Worm (Caenorhabditis elegans): ENCODE data around the gene Y49F6B.6.
A peak's percentile ranks its signal among the peaks of the same experiment; 100 is the strongest.

The Y49F6B.6 gene

ce11 chrII:3502520-3503323 is 29.8 kb downstream of the Y49F6B.6 start, which contains the start of the genes col-71 and Y49F6B.2 (continued):
- TF ChIP-seq nhr-20 (tag; optimal IDR thresholded peaks at IDR 0.05) (peak; percentile 76), pag-3 (tag; optimal IDR thresholded peaks at IDR 0.05; ENCODE audit: borderline replicate concordance, insufficient read depth) (no peak), efl-1 (optimal IDR thresholded peaks at IDR 0.05) (peak; percentile 78 to 79), efl-1 (GFP tag; optimal IDR thresholded peaks at IDR 0.05 in 1 of 2) (peak; percentile 80 to 97), aha-1 (tag; optimal IDR thresholded peaks at IDR 0.05) (no peak), pax-3 (tag; optimal IDR thresholded peaks at IDR 0.05) (peak; percentile 81), nhr-11 (tag; optimal IDR thresholded peaks at IDR 0.05) (peak; percentile 22), nhr-76 (tag; optimal IDR thresholded peaks at IDR 0.05) (no peak), Y116A8C.19 (tag; optimal IDR thresholded peaks at IDR 0.05; ENCODE audit: borderline replicate concordance) (peak; percentile 32), mdl-1 (tag; optimal IDR thresholded peaks at IDR 0.05) (peak in 1 of 2 experiments; percentile 53), ces-1 (GFP tag; optimal IDR thresholded peaks at IDR 0.05) (peak; percentile 85), xbp-1 (tag; optimal IDR thresholded peaks at IDR 0.05) (peak; percentile 87), efl-3 (GFP tag; optimal IDR thresholded peaks at IDR 0.05) (no peak), nhr-90 (tag; optimal IDR thresholded peaks at IDR 0.05; ENCODE audit: poor library complexity) (peak; percentile 89), C04F5.9 (tag; optimal IDR thresholded peaks at IDR 0.05) (peak; percentile 80), ama-1 (optimal IDR thresholded peaks at IDR 0.05) (no peak), snu-23 (GFP tag; optimal IDR thresholded peaks at IDR 0.05) (peak; percentile 86), fkh-4 (tag; optimal IDR thresholded peaks at IDR 0.05; ENCODE audit: borderline replicate concordance) (peak; percentile 95), grh-1 (GFP tag; IDR thresholded peaks at IDR 0.05) (peak; percentile 57), snpc-4 (tag; optimal IDR thresholded peaks at IDR 0.05) (peak; percentile 58), ztf-4 (tag; optimal IDR thresholded peaks at IDR 0.05) (no peak), ceh-82 (tag; optimal IDR thresholded peaks at IDR 0.05) (peak; percentile 76 to 82 (median 78)), lin-35 (GFP tag; optimal IDR thresholded peaks at IDR 0.05) (peak; percentile 71 to 74), ets-5 (GFP tag; IDR thresholded peaks at IDR 0.05) (no peak), ceh-88 (GFP tag; IDR thresholded peaks at IDR 0.05) (peak; percentile 41; the same call in 1 of the 2 replicates), isw-1 (GFP tag; IDR thresholded peaks at IDR 0.05) (peak; percentile 74), egl-27 (tag; optimal IDR thresholded peaks at IDR 0.05) (no peak), unc-98 (GFP tag; IDR thresholded peaks at IDR 0.05) (peak; percentile 80), nhr-85 (tag) (peak; percentile 91), unc-86 (tag; optimal IDR thresholded peaks at IDR 0.05) (peak; percentile 75), blmp-1 (tag; optimal IDR thresholded peaks at IDR 0.05) (peak; percentile 57), aly-2 (tag; optimal IDR thresholded peaks at IDR 0.05) (peak; percentile 21), hlh-17 (GFP tag; optimal IDR thresholded peaks at IDR 0.05; ENCODE audit: borderline replicate concordance) (no peak), lin-13 (GFP tag; optimal IDR thresholded peaks at IDR 0.05) (peak; percentile 80)

ce11 chrII:3504717-3505116 is 31.8 kb downstream of the Y49F6B.6 start, which contains the start of gene cyh-1:
Gene cyh-1, plus strand, starts transcription at chrII:3505017.
- TF ChIP-seq efl-1 (optimal IDR thresholded peaks at IDR 0.05) (no peak), efl-1 (GFP tag; optimal IDR thresholded peaks at IDR 0.05 in 1 of 2) (no peak), dpl-1 (GFP tag; optimal IDR thresholded peaks at IDR 0.05) (no peak), nhr-11 (tag; optimal IDR thresholded peaks at IDR 0.05) (no peak), C34B4.2 (tag; optimal IDR thresholded peaks at IDR 0.05) (no peak), isw-1 (GFP tag; IDR thresholded peaks at IDR 0.05) (no peak), C04F5.9 (tag; optimal IDR thresholded peaks at IDR 0.05) (no peak), unc-30 (tag; optimal IDR thresholded peaks at IDR 0.05) (no peak), pag-3 (tag; optimal IDR thresholded peaks at IDR 0.05; ENCODE audit: borderline replicate concordance, insufficient read depth) (no peak), mef-2 (tag; optimal IDR thresholded peaks at IDR 0.05) (no peak), fkh-10 (GFP tag; optimal IDR thresholded peaks at IDR 0.05) (no peak), hlh-4 (tag; optimal IDR thresholded peaks at IDR 0.05) (no peak)

Data from whole organism, L1 larva.